Worm (Caenorhabditis elegans): ENCODE measurements around the gene daf-37.

The daf-37 gene

ce11 chrII:6208116-6208515 lies at the start of gene daf-37:
TSS of gene daf-37 (minus strand) at chrII:6208216.
- TF ChIP-seq fos-1 (tag; optimal IDR thresholded peaks at IDR 0.05), result no peak
- no peak for TF ChIP-seq nhr-19 (GFP tag; conservative IDR thresholded peaks at IDR 0.05)
- no peak for TF ChIP-seq sup-37 (GFP tag; optimal IDR thresholded peaks at IDR 0.05)
- no peak for TF ChIP-seq efl-1 (optimal IDR thresholded peaks at IDR 0.05)
- no peak for TF ChIP-seq efl-1 (GFP tag; optimal IDR thresholded peaks at IDR 0.05 in 1 of 2)

- TF ChIP-seq lir-3 (tag; optimal IDR thresholded peaks at IDR 0.05; ENCODE audit: poor library complexity) (no peak), Y116A8C.19 (tag; optimal IDR thresholded peaks at IDR 0.05; ENCODE audit: borderline replicate concordance) (no peak), blmp-1 (tag; optimal IDR thresholded peaks at IDR 0.05) (peak; percentile 25), efl-1 (optimal IDR thresholded peaks at IDR 0.05) (no peak), efl-1 (GFP tag; optimal IDR thresholded peaks at IDR 0.05 in 1 of 2) (peak in 1 of 2 experiments; percentile 8), unc-62 (GFP tag; optimal IDR thresholded peaks at IDR 0.05) (no peak), nhr-85 (tag) (peak; percentile 13), nhr-77 (tag; optimal IDR thresholded peaks at IDR 0.05) (no peak)
Observed at ce11 chrII:6257220-6257877, 49.3 kb upstream of the daf-37 start.

- TF ChIP-seq dpl-1 (GFP tag; optimal IDR thresholded peaks at IDR 0.05) (no peak), aha-1 (tag; optimal IDR thresholded peaks at IDR 0.05) (no peak), tbx-2 (tag; optimal IDR thresholded peaks at IDR 0.05) (no peak), vab-15 (tag; optimal IDR thresholded peaks at IDR 0.05) (no peak), Y116A8C.19 (tag; optimal IDR thresholded peaks at IDR 0.05; ENCODE audit: borderline replicate concordance) (no peak), nhr-19 (GFP tag; conservative IDR thresholded peaks at IDR 0.05) (no peak), sptf-1 (tag; optimal IDR thresholded peaks at IDR 0.05) (no peak), ets-5 (GFP tag; IDR thresholded peaks at IDR 0.05) (no peak), unc-86 (tag; optimal IDR thresholded peaks at IDR 0.05) (no peak), F16B12.6 (tag; optimal IDR thresholded peaks at IDR 0.05) (no peak)
Observed at ce11 chrII:6256024-6256423, 48.0 kb upstream of the daf-37 start, which contains the start of gene F13H8.5. TSS of gene F13H8.5 (minus strand) at chrII:6256124.

- TF ChIP-seq nhr-85 (tag), result peak; percentile 23
- TF ChIP-seq efl-1 (optimal IDR thresholded peaks at IDR 0.05), result no peak
- peak in 1 of 2 experiments; percentile 87 for TF ChIP-seq efl-1 (GFP tag; optimal IDR thresholded peaks at IDR 0.05 in 1 of 2)
- no peak for TF ChIP-seq nhr-84 (tag; optimal IDR thresholded peaks at IDR 0.05)
Observed at ce11 chrII:6252707-6253106, 44.7 kb upstream of the daf-37 start.

ce11 chrII:6250782-6251461 lies 42.9 kb upstream of the daf-37 start, which contains the start of gene phb-2:
TSS of gene phb-2 (plus strand) at chrII:6251411.
- TF ChIP-seq irx-1 (tag; optimal IDR thresholded peaks at IDR 0.05) (peak; percentile 49), pag-3 (tag; optimal IDR thresholded peaks at IDR 0.05; ENCODE audit: borderline replicate concordance, insufficient read depth) (no peak), egl-13 (tag; optimal IDR thresholded peaks at IDR 0.05) (no peak), snpc-4 (tag; optimal IDR thresholded peaks at IDR 0.05) (peak; percentile 54), F16B12.6 (tag; optimal IDR thresholded peaks at IDR 0.05) (peak; percentile 60), rnt-1 (tag; optimal IDR thresholded peaks at IDR 0.05) (peak; percentile 84), aha-1 (tag; optimal IDR thresholded peaks at IDR 0.05) (no peak), elt-3 (tag; optimal IDR thresholded peaks at IDR 0.05) (peak in 2 of 6 experiments; percentile 59 to 73), tbx-2 (tag; optimal IDR thresholded peaks at IDR 0.05) (peak; percentile 80), lin-39 (tag; optimal IDR thresholded peaks at IDR 0.05) (no peak), snu-23 (GFP tag; optimal IDR thresholded peaks at IDR 0.05) (peak; percentile 87), nhr-85 (tag) (peak; percentile 91), dsc-1 (tag; optimal IDR thresholded peaks at IDR 0.05) (peak; percentile 44), swsn-7 (tag; optimal IDR thresholded peaks at IDR 0.05) (peak; percentile 70), C34B4.2 (tag; optimal IDR thresholded peaks at IDR 0.05) (no peak), lsy-2 (tag; optimal IDR thresholded peaks at IDR 0.05) (peak; percentile 86 to 94), efl-1 (optimal IDR thresholded peaks at IDR 0.05) (peak; percentile 92 to 99), efl-1 (GFP tag; optimal IDR thresholded peaks at IDR 0.05 in 1 of 2) (peak; percentile 98 to 100), lin-15B (tag; optimal IDR thresholded peaks at IDR 0.05) (peak; percentile 72), dpl-1 (GFP tag; optimal IDR thresholded peaks at IDR 0.05) (peak; percentile 97 to 98 (median 97)), nhr-71 (tag; optimal IDR thresholded peaks at IDR 0.05) (peak; percentile 88), mab-9 (GFP tag; IDR thresholded peaks at IDR 0.05) (peak; percentile 11; the same call in 1 of the 2 replicates), nhr-47 (tag; optimal IDR thresholded peaks at IDR 0.05) (peak; percentile 82), nhr-77 (tag; optimal IDR thresholded peaks at IDR 0.05) (peak; percentile 43), hlh-4 (tag; optimal IDR thresholded peaks at IDR 0.05) (no peak), ama-1 (optimal IDR thresholded peaks at IDR 0.05) (peak; percentile 6), lin-13 (GFP tag; optimal IDR thresholded peaks at IDR 0.05) (peak; percentile 70), tlp-1 (tag; optimal IDR thresholded peaks at IDR 0.05) (no peak), mep-1 (tag; optimal IDR thresholded peaks at IDR 0.05) (peak; percentile 84), ces-1 (GFP tag; optimal IDR thresholded peaks at IDR 0.05) (no peak)

Data from whole organism, L1 larva.